Fruit fly (Drosophila melanogaster): ENCODE data around the gene stg1.
A peak's percentile ranks its signal among the peaks of the same experiment; 100 is the strongest.

stg1 gene

DNA sequence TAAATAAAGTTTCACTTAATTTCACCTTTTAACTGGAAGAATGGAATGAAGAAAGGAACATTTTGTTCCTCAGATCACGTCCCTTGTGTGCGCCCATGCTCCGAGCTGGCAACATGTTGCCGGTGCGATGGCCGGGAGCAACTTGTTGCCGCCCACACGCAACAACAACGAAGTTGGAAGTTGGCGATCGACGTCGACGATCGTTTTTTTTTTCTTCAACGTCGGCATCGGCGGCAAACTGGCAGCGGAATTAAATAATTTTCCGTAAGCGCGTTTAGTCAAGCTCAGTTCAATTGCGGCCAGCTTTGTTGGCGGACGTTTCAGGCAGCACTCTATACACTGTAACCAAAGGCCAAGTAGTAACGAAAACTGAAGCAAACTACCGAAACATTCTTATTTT lies 29.9 kb downstream of the stg1 start, which contains the start of gene ldd:
ldd (plus strand) TSS at position 136 of the 400 bp plus-strand sequence.
- TF ChIP-seq lola (GFP tag; optimal IDR thresholded peaks at IDR 0.05) = no peak
- no peak for TF ChIP-seq fru (GFP tag; optimal IDR thresholded peaks at IDR 0.05)
- no peak for TF ChIP-seq OdsH (GFP tag; optimal IDR thresholded peaks at IDR 0.05)

- TF ChIP-seq usp (GFP tag; optimal IDR thresholded peaks at IDR 0.05) = no peak
- TF ChIP-seq br (GFP tag; optimal IDR thresholded peaks at IDR 0.05) = peak; percentile 74
- peak; percentile 65 for TF ChIP-seq sv (GFP tag; optimal IDR thresholded peaks at IDR 0.05)
- peak; percentile 86 for TF ChIP-seq fru (GFP tag; optimal IDR thresholded peaks at IDR 0.05)
- TF ChIP-seq dmrt93B (GFP tag; optimal IDR thresholded peaks at IDR 0.05) = peak; percentile 70
- TF ChIP-seq Mio (GFP tag; optimal IDR thresholded peaks at IDR 0.05) = no peak
- TF ChIP-seq rgr (GFP tag; optimal IDR thresholded peaks at IDR 0.05) = peak; percentile 88
- peak; percentile 85 for TF ChIP-seq psq (GFP tag; optimal IDR thresholded peaks at IDR 0.05)
- TF ChIP-seq brk (GFP tag; optimal IDR thresholded peaks at IDR 0.05) = peak; percentile 46
- no peak for TF ChIP-seq Vsx2 (GFP tag; optimal IDR thresholded peaks at IDR 0.05; ENCODE audit: partially characterized antibody)
- no peak for TF ChIP-seq lola (GFP tag; optimal IDR thresholded peaks at IDR 0.05)
- TF ChIP-seq dl (GFP tag; optimal IDR thresholded peaks at IDR 0.05; ENCODE audit: insufficient read depth in 1 of 2, partially characterized antibody in 2 of 2) = no peak
- TF ChIP-seq ey (GFP tag; optimal IDR thresholded peaks at IDR 0.05) = peak; percentile 86
- TF ChIP-seq GATAd (GFP tag; optimal IDR thresholded peaks at IDR 0.05) = peak; percentile 15
- peak; percentile 8 for TF ChIP-seq Rel (GFP tag; optimal IDR thresholded peaks at IDR 0.05)
- peak; percentile 19 for TF ChIP-seq Rel (tag; optimal IDR thresholded peaks at IDR 0.05)
- no peak for TF ChIP-seq Abd-B (GFP tag; optimal IDR thresholded peaks at IDR 0.05)
- TF ChIP-seq Sp1 (GFP tag; optimal IDR thresholded peaks at IDR 0.05) = peak; percentile 85
- peak; percentile 76 for TF ChIP-seq Hnf4 (GFP tag; optimal IDR thresholded peaks at IDR 0.05)
- peak; percentile 76 for TF ChIP-seq sage (GFP tag; optimal IDR thresholded peaks at IDR 0.05)
- TF ChIP-seq CrebA (GFP tag; optimal IDR thresholded peaks at IDR 0.05; ENCODE audit: borderline replicate concordance) = no peak
- TF ChIP-seq Hr78 (GFP tag; optimal IDR thresholded peaks at IDR 0.05) = no peak
- no peak for TF ChIP-seq Dif (GFP tag; optimal IDR thresholded peaks at IDR 0.05; ENCODE audit: partially characterized antibody)
- peak; percentile 67 for TF ChIP-seq woc (GFP tag; optimal IDR thresholded peaks at IDR 0.05)
- no peak for TF ChIP-seq Myc (optimal IDR thresholded peaks at IDR 0.05)
- TF ChIP-seq foxo (GFP tag; optimal IDR thresholded peaks at IDR 0.05) = peak in 1 of 2 experiments; percentile 87
- no peak for TF ChIP-seq jim (GFP tag; optimal IDR thresholded peaks at IDR 0.05)
- no peak for TF ChIP-seq pan (optimal IDR thresholded peaks at IDR 0.05)
- peak; percentile 49 for TF ChIP-seq CG32264 (GFP tag; optimal IDR thresholded peaks at IDR 0.05)
- peak; percentile 46 for TF ChIP-seq Jra (GFP tag; optimal IDR thresholded peaks at IDR 0.05)
- peak; percentile 55 for TF ChIP-seq tai (GFP tag; optimal IDR thresholded peaks at IDR 0.05)
- TF ChIP-seq HLH106 (tag; optimal IDR thresholded peaks at IDR 0.05) = peak; percentile 84
- TF ChIP-seq CG9705 (GFP tag; optimal IDR thresholded peaks at IDR 0.05) = peak; percentile 57
- TF ChIP-seq OdsH (GFP tag; optimal IDR thresholded peaks at IDR 0.05) = peak; percentile 80
- no peak for TF ChIP-seq N (GFP tag; optimal IDR thresholded peaks at IDR 0.05)
- TF ChIP-seq h (GFP tag; optimal IDR thresholded peaks at IDR 0.05) = peak; percentile 87
- no peak for TF ChIP-seq Dfd (GFP tag; optimal IDR thresholded peaks at IDR 0.05)
- TF ChIP-seq Hr83 (GFP tag; optimal IDR thresholded peaks at IDR 0.05; ENCODE audit: poor library complexity, severe bottlenecking) = no peak
- TF ChIP-seq dsf (GFP tag; optimal IDR thresholded peaks at IDR 0.05; ENCODE audit: borderline replicate concordance) = peak; percentile 30
Observed at dm6 chrX:21124176-21124575, 30.5 kb downstream of the stg1 start.

DNA sequence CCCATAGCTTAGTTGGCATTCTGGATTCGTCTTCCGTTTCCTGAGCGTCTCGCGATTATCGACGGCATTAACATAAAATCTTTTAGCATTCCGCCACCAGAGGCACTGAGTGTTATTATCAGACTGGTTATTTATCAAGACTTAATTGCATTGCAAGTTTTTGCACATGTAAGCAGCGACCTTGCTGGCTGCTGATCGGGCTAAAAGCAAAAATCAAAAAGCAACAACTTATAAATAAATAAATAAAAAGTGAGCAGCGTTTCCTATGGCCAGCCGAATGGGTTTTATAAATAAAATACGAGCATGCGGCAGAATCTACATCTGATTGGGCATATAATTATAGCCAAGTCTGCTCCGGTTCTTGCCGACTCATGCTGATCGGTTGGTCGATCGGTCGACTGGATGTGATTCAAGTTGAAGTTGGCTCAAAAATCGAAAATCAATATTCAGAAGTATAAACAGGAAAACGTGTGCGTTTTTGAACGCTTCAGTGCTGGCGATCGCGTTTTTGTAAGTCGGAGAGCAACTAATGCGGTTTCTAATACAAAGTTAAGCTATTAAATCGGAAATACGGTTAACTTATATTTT lies 32.4 kb downstream of the stg1 start:
- TF ChIP-seq lola (GFP tag; optimal IDR thresholded peaks at IDR 0.05) (no peak), foxo (GFP tag; optimal IDR thresholded peaks at IDR 0.05) (no peak), sv (GFP tag; optimal IDR thresholded peaks at IDR 0.05) (no peak), CG32264 (GFP tag; optimal IDR thresholded peaks at IDR 0.05) (no peak), usp (GFP tag; optimal IDR thresholded peaks at IDR 0.05) (no peak), HLH106 (tag; optimal IDR thresholded peaks at IDR 0.05) (no peak), dmrt93B (GFP tag; optimal IDR thresholded peaks at IDR 0.05) (no peak), rgr (GFP tag; optimal IDR thresholded peaks at IDR 0.05) (no peak), h (GFP tag; optimal IDR thresholded peaks at IDR 0.05) (no peak), Hr83 (GFP tag; optimal IDR thresholded peaks at IDR 0.05; ENCODE audit: poor library complexity, severe bottlenecking) (no peak), Dfd (GFP tag; optimal IDR thresholded peaks at IDR 0.05) (no peak), Hnf4 (GFP tag; optimal IDR thresholded peaks at IDR 0.05) (no peak), OdsH (GFP tag; optimal IDR thresholded peaks at IDR 0.05) (no peak), dl (GFP tag; optimal IDR thresholded peaks at IDR 0.05; ENCODE audit: insufficient read depth in 1 of 2, partially characterized antibody in 2 of 2) (no peak), jim (GFP tag; optimal IDR thresholded peaks at IDR 0.05) (no peak), Hr78 (GFP tag; optimal IDR thresholded peaks at IDR 0.05) (no peak), sage (GFP tag; optimal IDR thresholded peaks at IDR 0.05) (no peak), CG9705 (GFP tag; optimal IDR thresholded peaks at IDR 0.05) (no peak)

All from whole organism, wandering third instar larva.